Fruit fly (Drosophila melanogaster): Measurements from ENCODE around the gene CG15742.

Gene CG15742

dm6 chrX:13230974-13231373 is 27.3 kb downstream of the CG15742 start:
- no peak for TF ChIP-seq psq (optimal IDR thresholded peaks at IDR 0.05)
- TF ChIP-seq EcR (GFP tag; optimal IDR thresholded peaks at IDR 0.05), result no peak
- TF ChIP-seq Dll (optimal IDR thresholded peaks at IDR 0.05), result no peak
- no peak for TF ChIP-seq usp (GFP tag; optimal IDR thresholded peaks at IDR 0.05)
- no peak for TF ChIP-seq pan (optimal IDR thresholded peaks at IDR 0.05)
- no peak for TF ChIP-seq CG8478 (optimal IDR thresholded peaks at IDR 0.05)

- no peak for TF ChIP-seq usp (GFP tag; optimal IDR thresholded peaks at IDR 0.05)
Observed at dm6 chrX:13229824-13230223, 28.5 kb downstream of the CG15742 start.

- TF ChIP-seq pan (optimal IDR thresholded peaks at IDR 0.05), result no peak
- no peak for TF ChIP-seq EcR (GFP tag; optimal IDR thresholded peaks at IDR 0.05)
- no peak for TF ChIP-seq CG8478 (optimal IDR thresholded peaks at IDR 0.05)
- TF ChIP-seq usp (GFP tag; optimal IDR thresholded peaks at IDR 0.05), result no peak
- TF ChIP-seq psq (optimal IDR thresholded peaks at IDR 0.05), result no peak
- no peak for TF ChIP-seq Dll (optimal IDR thresholded peaks at IDR 0.05)
Observed at dm6 chrX:13229217-13229616, 29.1 kb downstream of the CG15742 start.

dm6 chrX:13228208-13228606 is 30.1 kb downstream of the CG15742 start:
- TF ChIP-seq usp (GFP tag; optimal IDR thresholded peaks at IDR 0.05), result no peak
- no peak for TF ChIP-seq pan (optimal IDR thresholded peaks at IDR 0.05)
- no peak for TF ChIP-seq psq (optimal IDR thresholded peaks at IDR 0.05)
- no peak for TF ChIP-seq Dll (optimal IDR thresholded peaks at IDR 0.05)
- TF ChIP-seq EcR (GFP tag; optimal IDR thresholded peaks at IDR 0.05), result no peak
- TF ChIP-seq CG8478 (optimal IDR thresholded peaks at IDR 0.05), result no peak

- no peak for TF ChIP-seq EcR (GFP tag; optimal IDR thresholded peaks at IDR 0.05)
- no peak for TF ChIP-seq CG8478 (optimal IDR thresholded peaks at IDR 0.05)
- TF ChIP-seq Dll (optimal IDR thresholded peaks at IDR 0.05), result no peak
- TF ChIP-seq pan (optimal IDR thresholded peaks at IDR 0.05), result no peak
- no peak for TF ChIP-seq psq (optimal IDR thresholded peaks at IDR 0.05)
- TF ChIP-seq usp (GFP tag; optimal IDR thresholded peaks at IDR 0.05), result no peak
Observed at dm6 chrX:13227505-13228207, 30.6 kb downstream of the CG15742 start.

dm6 chrX:13226478-13226877 is 31.8 kb downstream of the CG15742 start:
- TF ChIP-seq Dll (optimal IDR thresholded peaks at IDR 0.05), result no peak
- TF ChIP-seq pan (optimal IDR thresholded peaks at IDR 0.05), result no peak
- no peak for TF ChIP-seq usp (GFP tag; optimal IDR thresholded peaks at IDR 0.05)
- TF ChIP-seq psq (optimal IDR thresholded peaks at IDR 0.05), result no peak
- TF ChIP-seq CG8478 (optimal IDR thresholded peaks at IDR 0.05), result no peak
- no peak for TF ChIP-seq EcR (GFP tag; optimal IDR thresholded peaks at IDR 0.05)

dm6 chrX:13224846-13225245 is 33.4 kb downstream of the CG15742 start:
- TF ChIP-seq usp (GFP tag; optimal IDR thresholded peaks at IDR 0.05) (no peak), EcR (GFP tag; optimal IDR thresholded peaks at IDR 0.05) (no peak), psq (optimal IDR thresholded peaks at IDR 0.05) (no peak), pan (optimal IDR thresholded peaks at IDR 0.05) (no peak), Dll (optimal IDR thresholded peaks at IDR 0.05) (no peak), CG8478 (optimal IDR thresholded peaks at IDR 0.05) (no peak)

- no peak for TF ChIP-seq Dll (optimal IDR thresholded peaks at IDR 0.05)
- no peak for TF ChIP-seq usp (GFP tag; optimal IDR thresholded peaks at IDR 0.05)
- TF ChIP-seq pan (optimal IDR thresholded peaks at IDR 0.05), result no peak
- TF ChIP-seq EcR (GFP tag; optimal IDR thresholded peaks at IDR 0.05), result no peak
- TF ChIP-seq CG8478 (optimal IDR thresholded peaks at IDR 0.05), result no peak
- TF ChIP-seq psq (optimal IDR thresholded peaks at IDR 0.05), result no peak
Observed at dm6 chrX:13221835-13222234, 36.5 kb downstream of the CG15742 start.

dm6 chrX:13221311-13221710 is 37.0 kb downstream of the CG15742 start:
- TF ChIP-seq psq (optimal IDR thresholded peaks at IDR 0.05), result no peak
- TF ChIP-seq EcR (GFP tag; optimal IDR thresholded peaks at IDR 0.05), result no peak
- no peak for TF ChIP-seq CG8478 (optimal IDR thresholded peaks at IDR 0.05)

- no peak for TF ChIP-seq CG8478 (optimal IDR thresholded peaks at IDR 0.05)
- TF ChIP-seq Dll (optimal IDR thresholded peaks at IDR 0.05), result no peak
- TF ChIP-seq psq (optimal IDR thresholded peaks at IDR 0.05), result no peak
- no peak for TF ChIP-seq pan (optimal IDR thresholded peaks at IDR 0.05)
- TF ChIP-seq usp (GFP tag; optimal IDR thresholded peaks at IDR 0.05), result no peak
- TF ChIP-seq EcR (GFP tag; optimal IDR thresholded peaks at IDR 0.05), result no peak
Observed at dm6 chrX:13220418-13220817, 37.9 kb downstream of the CG15742 start.

dm6 chrX:13219290-13219689 is 39.0 kb downstream of the CG15742 start:
- TF ChIP-seq EcR (GFP tag; optimal IDR thresholded peaks at IDR 0.05) (no peak), psq (optimal IDR thresholded peaks at IDR 0.05) (no peak), pan (optimal IDR thresholded peaks at IDR 0.05) (no peak), CG8478 (optimal IDR thresholded peaks at IDR 0.05) (no peak), usp (GFP tag; optimal IDR thresholded peaks at IDR 0.05) (no peak), Dll (optimal IDR thresholded peaks at IDR 0.05) (no peak)

dm6 chrX:13214056-13214455 is 44.2 kb downstream of the CG15742 start:
- no peak for TF ChIP-seq psq (optimal IDR thresholded peaks at IDR 0.05)
- TF ChIP-seq usp (GFP tag; optimal IDR thresholded peaks at IDR 0.05), result no peak
- TF ChIP-seq CG8478 (optimal IDR thresholded peaks at IDR 0.05), result no peak
- no peak for TF ChIP-seq EcR (GFP tag; optimal IDR thresholded peaks at IDR 0.05)
- no peak for TF ChIP-seq pan (optimal IDR thresholded peaks at IDR 0.05)
- no peak for TF ChIP-seq Dll (optimal IDR thresholded peaks at IDR 0.05)

dm6 chrX:13212138-13212481 is 46.2 kb downstream of the CG15742 start, which contains the start of gene REG:
TSS of gene REG (plus strand) at chrX:13212325.
- TF ChIP-seq psq (optimal IDR thresholded peaks at IDR 0.05), result no peak
- TF ChIP-seq EcR (GFP tag; optimal IDR thresholded peaks at IDR 0.05), result no peak
- no peak for TF ChIP-seq Dll (optimal IDR thresholded peaks at IDR 0.05)
- no peak for TF ChIP-seq usp (GFP tag; optimal IDR thresholded peaks at IDR 0.05)
- no peak for TF ChIP-seq CG8478 (optimal IDR thresholded peaks at IDR 0.05)
- no peak for TF ChIP-seq pan (optimal IDR thresholded peaks at IDR 0.05)

Data from whole organism.